Fruit fly (Drosophila melanogaster): Measurements from ENCODE around the gene CG5966.

DNA sequence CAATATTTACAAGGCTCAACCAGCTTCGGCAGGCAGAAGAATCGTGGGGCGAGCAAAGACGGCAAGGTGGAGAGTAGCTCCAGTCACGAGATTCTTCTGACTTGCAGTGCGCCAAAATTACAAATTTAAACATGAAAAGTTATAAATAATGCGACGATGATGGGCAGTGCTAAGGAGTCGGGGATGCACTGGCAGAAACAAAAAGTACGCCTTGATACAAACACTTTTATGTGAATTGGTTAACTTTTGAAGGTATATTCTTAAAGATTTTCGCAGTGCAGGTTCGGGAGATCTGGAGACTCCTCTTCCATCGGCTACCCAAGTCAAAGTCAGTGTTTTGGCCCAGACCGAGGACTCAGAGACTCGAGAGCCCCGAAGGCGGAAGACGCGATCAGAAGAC, 32.8 kb downstream of the CG5966 start:
- TF ChIP-seq psq (optimal IDR thresholded peaks at IDR 0.05) = no peak
- TF ChIP-seq Dll (optimal IDR thresholded peaks at IDR 0.05) = no peak
- TF ChIP-seq pan (optimal IDR thresholded peaks at IDR 0.05) = no peak
- no peak for TF ChIP-seq CG8478 (optimal IDR thresholded peaks at IDR 0.05)
